Worm (Caenorhabditis elegans) whole organism, mixed stage, embryonic: ENCODE measurements around the gene F12A10.8.

Source experiments
- M03D4.4 ChIP-seq: sonication (generic microtip); optimal IDR thresholded peaks from 2 replicates; lab custom pipeline; 2017; ENCODE audit warnings: mild to moderate bottlenecking, missing genetic modification characterization, missing compliant biosample characterization
- bed-3 ChIP-seq: fragments of 200-800 bp; sonication (Bioruptor generic); optimal IDR thresholded peaks from 3 replicates; lab custom pipeline; 2018; ENCODE audit warnings: mild to moderate bottlenecking, missing genetic modification characterization, moderate library complexity, missing compliant biosample characterization
- blmp-1 ChIP-seq: fragments of 150-350 bp; optimal IDR thresholded peaks from 2 replicates; lab custom pipeline; 2014; ENCODE audit warnings: missing biosample characterization, missing genetic modification characterization
- ceh-39 ChIP-seq: fragments of 150-350 bp; optimal IDR thresholded peaks from 2 replicates; lab custom pipeline; 2014; ENCODE audit warnings: missing biosample characterization, missing genetic modification characterization
- ceh-43 ChIP-seq: fragments of 200-800 bp; sonication (Bioruptor generic); optimal IDR thresholded peaks from 2 replicates; lab custom pipeline; 2018; ENCODE audit warnings: mild to moderate bottlenecking, missing genetic modification characterization, moderate library complexity, missing compliant biosample characterization
- ceh-83 ChIP-seq: fragments of 200-800 bp; sonication (Bioruptor generic); optimal IDR thresholded peaks from 2 replicates; lab custom pipeline; 2018; ENCODE audit warnings: mild to moderate bottlenecking, missing genetic modification characterization, missing compliant biosample characterization
- ces-1 ChIP-seq: fragments of 150-350 bp; optimal IDR thresholded peaks from 2 replicates; lab custom pipeline; 2014; ENCODE audit warnings: missing biosample characterization, missing genetic modification reagents, missing genetic modification characterization
- cnd-1 ChIP-seq: fragments of 200-800 bp; sonication (Bioruptor generic); optimal IDR thresholded peaks from 2 replicates; lab custom pipeline; 2018; ENCODE audit warnings: mild to moderate bottlenecking, missing genetic modification characterization, missing compliant biosample characterization
- elt-1 ChIP-seq: sonication (generic microtip); optimal IDR thresholded peaks from 2 replicates; lab custom pipeline; 2017; ENCODE audit warnings: missing genetic modification characterization, mild to moderate bottlenecking, missing compliant biosample characterization, antibody characterized with exemption, moderate library complexity, borderline replicate concordance; ENCODE audit not compliant: insufficient read depth
- elt-3 ChIP-seq: fragments of 150-350 bp; optimal IDR thresholded peaks from 2 replicates; lab custom pipeline; 2014; ENCODE audit warnings: missing biosample characterization, missing genetic modification characterization
- ham-2 ChIP-seq: fragments of 200-800 bp; sonication (Bioruptor generic); optimal IDR thresholded peaks from 2 replicates; lab custom pipeline; 2018; ENCODE audit warnings: mild to moderate bottlenecking, missing genetic modification characterization, missing compliant biosample characterization
- hlh-1 ChIP-seq: fragments of 150-350 bp; optimal IDR thresholded peaks from 2 replicates; lab custom pipeline; 2014; ENCODE audit warnings: missing biosample characterization, missing genetic modification reagents, missing genetic modification characterization
- lin-13 ChIP-seq: fragments of 150-350 bp; optimal IDR thresholded peaks from 2 replicates; lab custom pipeline; 2014; ENCODE audit warnings: missing biosample characterization, missing genetic modification characterization
- lin-32 ChIP-seq: fragments of 200-800 bp; sonication (Bioruptor generic); optimal IDR thresholded peaks from 2 replicates; lab custom pipeline; 2018; ENCODE audit warnings: mild to moderate bottlenecking, missing genetic modification characterization, missing compliant biosample characterization
- lsy-2 ChIP-seq: fragments of 150-350 bp; optimal IDR thresholded peaks from 2 replicates; lab custom pipeline; 2014; ENCODE audit warnings: missing biosample characterization, missing genetic modification characterization
- mab-5 ChIP-seq: fragments of 150-350 bp; optimal IDR thresholded peaks from 2 replicates; lab custom pipeline; 2014; ENCODE audit warnings: missing biosample characterization, missing genetic modification characterization
- mep-1 ChIP-seq: fragments of 150-350 bp; optimal IDR thresholded peaks from 2 replicates; lab custom pipeline; 2017; ENCODE audit warnings: missing biosample characterization, missing genetic modification reagents, missing genetic modification characterization, inconsistent platforms
- mls-2 ChIP-seq: sonication (generic microtip); optimal IDR thresholded peaks from 2 replicates; lab custom pipeline; 2016; ENCODE audit warnings: mild to moderate bottlenecking, missing genetic modification characterization, moderate library complexity, missing compliant biosample characterization
- nhr-12 ChIP-seq: fragments of 150-350 bp; optimal IDR thresholded peaks from 2 replicates; lab custom pipeline; 2014; ENCODE audit warnings: missing biosample characterization, missing genetic modification characterization
- nhr-2 ChIP-seq: fragments of 150-350 bp; optimal IDR thresholded peaks from 2 replicates; lab custom pipeline; 2014; ENCODE audit warnings: missing biosample characterization, missing genetic modification characterization
- nhr-237 ChIP-seq: fragments of 150-350 bp; optimal IDR thresholded peaks from 2 replicates; lab custom pipeline; 2014; ENCODE audit warnings: missing biosample characterization, missing genetic modification characterization
- nhr-28 ChIP-seq: fragments of 150-350 bp; optimal IDR thresholded peaks from 2 replicates; lab custom pipeline; 2014; ENCODE audit warnings: missing biosample characterization, missing genetic modification characterization
- nhr-76 ChIP-seq: sonication (generic microtip); optimal IDR thresholded peaks from 2 replicates; lab custom pipeline; 2017; ENCODE audit warnings: missing biosample characterization, missing genetic modification characterization
- pha-4 ChIP-seq: fragments of 150-350 bp; optimal IDR thresholded peaks from 2 replicates; lab custom pipeline; 2018; ENCODE audit warnings: missing biosample characterization, missing genetic modification reagents, missing genetic modification characterization
- sem-2 ChIP-seq: fragments of 200-800 bp; sonication (Bioruptor generic); optimal IDR thresholded peaks from 2 replicates; lab custom pipeline; 2018; ENCODE audit warnings: mild to moderate bottlenecking, missing genetic modification characterization, missing compliant biosample characterization
- snpc-4 ChIP-seq: fragments of 150-350 bp; optimal IDR thresholded peaks from 2 replicates; lab custom pipeline; 2014; ENCODE audit warnings: missing biosample characterization, missing genetic modification characterization
- sptf-1 ChIP-seq: sonication (generic microtip); optimal IDR thresholded peaks from 2 replicates; lab custom pipeline; 2017; ENCODE audit warnings: mild to moderate bottlenecking, missing genetic modification characterization, moderate library complexity, missing compliant biosample characterization
- tbx-8 ChIP-seq: fragments of 200-800 bp; sonication (Bioruptor generic); optimal IDR thresholded peaks from 2 replicates; lab custom pipeline; 2018; ENCODE audit warnings: mild to moderate bottlenecking, missing genetic modification characterization, moderate library complexity, missing compliant biosample characterization
- unc-39 ChIP-seq: fragments of 150-350 bp; optimal IDR thresholded peaks from 2 replicates; lab custom pipeline; 2014; ENCODE audit warnings: missing biosample characterization, missing genetic modification characterization
- unc-62 ChIP-seq: fragments of 150-350 bp; optimal IDR thresholded peaks from 2 replicates; lab custom pipeline; 2014; ENCODE audit warnings: missing biosample characterization, missing genetic modification reagents, missing genetic modification characterization
- zip-8 ChIP-seq: fragments of 150-350 bp; optimal IDR thresholded peaks from 2 replicates; lab custom pipeline; 2014; ENCODE audit warnings: missing biosample characterization, missing genetic modification characterization
- ztf-11 ChIP-seq: fragments of 150-350 bp; optimal IDR thresholded peaks from 2 replicates; lab custom pipeline; 2014; ENCODE audit warnings: missing biosample characterization, missing genetic modification characterization

Gene F12A10.8

ce11 chrII:5458683-5459410, 42.0 kb downstream of the F12A10.8 start:
- TF ChIP-seq blmp-1 (tag; lab: Kevin White, UChicago) (peak; percentile 61), unc-62 (GFP tag; lab: Kevin White, UChicago) (no peak)

- TF ChIP-seq nhr-2 (tag; lab: Kevin White, UChicago) (no peak), unc-39 (no peak), mep-1 (tag; lab: Kevin White, UChicago) (no peak), ceh-83 (GFP tag; lab: Kevin White, UChicago) (no peak), unc-62 (GFP tag; lab: Kevin White, UChicago) (no peak), ceh-39 (tag; lab: Kevin White, UChicago) (no peak), hlh-1 (no peak), nhr-237 (tag; lab: Kevin White, UChicago) (no peak), sem-2 (GFP tag; lab: Kevin White, UChicago) (no peak), nhr-28 (no peak), M03D4.4 (tag; lab: Kevin White, UChicago) (no peak), nhr-76 (no peak)
- TF ChIP-seq, all 35 proteins: peak for 0
Measured at ce11 chrII:5455650-5456355, 45.1 kb downstream of the F12A10.8 start, which contains the start of gene daz-1. daz-1 (plus strand) TSS chrII:5456305.

ce11 chrII:5453547-5453946, 47.3 kb downstream of the F12A10.8 start, which contains the start of gene dhs-5:
dhs-5 (plus strand) TSS chrII:5453847.
- TF ChIP-seq pha-4 (no peak), elt-1 (tag; lab: Kevin White, UChicago) (no peak), elt-3 (tag; lab: Kevin White, UChicago) (no peak), tbx-8 (GFP tag; lab: Kevin White, UChicago) (no peak), snpc-4 (tag; lab: Kevin White, UChicago) (no peak), sem-2 (GFP tag; lab: Kevin White, UChicago) (no peak), ham-2 (GFP tag; lab: Kevin White, UChicago) (no peak), hlh-1 (no peak), lsy-2 (tag; lab: Kevin White, UChicago) (no peak), nhr-12 (no peak), mep-1 (tag; lab: Kevin White, UChicago) (no peak), bed-3 (GFP tag; lab: Kevin White, UChicago) (no peak), ceh-83 (GFP tag; lab: Kevin White, UChicago) (no peak), zip-8 (tag; lab: Kevin White, UChicago) (no peak), lin-13 (tag; lab: Kevin White, UChicago) (no peak), mls-2 (tag; lab: Kevin White, UChicago) (no peak)

- TF ChIP-seq elt-3 (tag; lab: Kevin White, UChicago) (no peak), nhr-2 (tag; lab: Kevin White, UChicago) (no peak), hlh-1 (no peak), ces-1 (GFP tag; lab: Kevin White, UChicago) (no peak), zip-8 (tag; lab: Kevin White, UChicago) (no peak), cnd-1 (tag; lab: Kevin White, UChicago) (no peak), ham-2 (GFP tag; lab: Kevin White, UChicago) (no peak), mab-5 (no peak), lsy-2 (tag; lab: Kevin White, UChicago) (no peak), nhr-237 (tag; lab: Kevin White, UChicago) (no peak), blmp-1 (tag; lab: Kevin White, UChicago) (no peak), sem-2 (GFP tag; lab: Kevin White, UChicago) (no peak), ztf-11 (tag; lab: Kevin White, UChicago) (no peak), nhr-76 (no peak)
Measured at ce11 chrII:5451278-5451677, 49.6 kb downstream of the F12A10.8 start.

- TF ChIP-seq nhr-28 = no peak
- TF ChIP-seq mls-2 (tag; lab: Kevin White, UChicago) = no peak
- TF ChIP-seq bed-3 (GFP tag; lab: Kevin White, UChicago) = no peak
- TF ChIP-seq elt-1 (tag; lab: Kevin White, UChicago) = no peak
- TF ChIP-seq pha-4 = no peak
- TF ChIP-seq mab-5 = no peak
- TF ChIP-seq hlh-1 = no peak
- no peak for TF ChIP-seq M03D4.4 (tag; lab: Kevin White, UChicago)
- TF ChIP-seq ces-1 (GFP tag; lab: Kevin White, UChicago) = no peak
- no peak for TF ChIP-seq nhr-12
- TF ChIP-seq lsy-2 (tag; lab: Kevin White, UChicago) = no peak
- TF ChIP-seq ham-2 (GFP tag; lab: Kevin White, UChicago) = no peak
- TF ChIP-seq ceh-43 (GFP tag; lab: Kevin White, UChicago) = no peak
- TF ChIP-seq lin-13 (tag; lab: Kevin White, UChicago) = no peak
- TF ChIP-seq ceh-83 (GFP tag; lab: Kevin White, UChicago) = no peak
- no peak for TF ChIP-seq nhr-237 (tag; lab: Kevin White, UChicago)
- no peak for TF ChIP-seq lin-32
- TF ChIP-seq nhr-2 (tag; lab: Kevin White, UChicago) = no peak
- TF ChIP-seq sptf-1 = no peak
- TF ChIP-seq, all 35 proteins: peak for 0
Measured at ce11 chrII:5449620-5450019, 51.2 kb downstream of the F12A10.8 start.
